Worm (Caenorhabditis elegans): ENCODE measurements around the gene F21C10.9.

ce11 chrV:9063134-9063533, 35.4 kb downstream of the F21C10.9 start:
- TF ChIP-seq flt-1 (GFP tag; IDR thresholded peaks at IDR 0.05) = no peak
- no peak for TF ChIP-seq ztf-29 (GFP tag; IDR thresholded peaks at IDR 0.05)
- no peak for TF ChIP-seq cog-1 (tag; optimal IDR thresholded peaks at IDR 0.05)

All from whole organism, midembryonic.